Fruit fly (Drosophila melanogaster) whole organism, pupa: Measurements from ENCODE around the gene dmrt11E.

ENCODE experiments used
- CG10348 ChIP-seq: fragments of 200-800 bp; sonication (Bioruptor generic); IDR thresholded peaks from 2 replicates; pipeline ENCODE4 v1.3.6; 2022; ENCODE audit warnings: missing biosample characterization, missing genetic modification characterization
- CG12605 ChIP-seq: fragments of 200-800 bp; sonication (Bioruptor generic); IDR thresholded peaks from 2 replicates; pipeline ENCODE4 v1.3.6; 2022; ENCODE audit warnings: missing biosample characterization, missing genetic modification characterization
- CG17806 ChIP-seq: fragments of 200-800 bp; sonication (Bioruptor generic); optimal IDR thresholded peaks from 2 replicates; lab custom pipeline; 2018; ENCODE audit warnings: missing biosample characterization, mild to moderate bottlenecking, missing genetic modification characterization, moderate library complexity
- CG32121 ChIP-seq: fragments of 200-800 bp; sonication (Bioruptor generic); IDR thresholded peaks from 2 replicates; pipeline ENCODE4 v1.3.6; 2022; ENCODE audit warnings: missing biosample characterization, missing genetic modification characterization
- D1 ChIP-seq: fragments of 200-800 bp; sonication (Bioruptor generic); optimal IDR thresholded peaks from 2 replicates; lab custom pipeline; 2018; ENCODE audit warnings: missing biosample characterization, mild to moderate bottlenecking, missing genetic modification characterization, moderate library complexity
- EcR ChIP-seq: fragments of 200-800 bp; sonication (Bioruptor generic); optimal IDR thresholded peaks from 3 replicates; lab custom pipeline; 2019; ENCODE audit warnings: missing biosample characterization, missing genetic modification characterization, mild to moderate bottlenecking, moderate library complexity, missing genetic modification reagents
- Ets98B ChIP-seq: fragments of 200-800 bp; sonication (Bioruptor generic); IDR thresholded peaks from 2 replicates; pipeline ENCODE4 v1.3.6; 2022; ENCODE audit warnings: missing biosample characterization, missing genetic modification characterization
- Pif1A ChIP-seq: fragments of 200-800 bp; sonication (Bioruptor generic); optimal IDR thresholded peaks from 3 replicates; lab custom pipeline; 2016; ENCODE audit warnings: missing biosample characterization, missing genetic modification characterization
- fd96Ca ChIP-seq: fragments of 200-800 bp; sonication (Bioruptor generic); IDR thresholded peaks from 3 replicates; pipeline ENCODE4 v1.3.6; 2022; ENCODE audit warnings: missing biosample characterization, missing genetic modification characterization
- gl ChIP-seq: fragments of 200-800 bp; sonication (Bioruptor generic); optimal IDR thresholded peaks from 2 replicates; lab custom pipeline; 2018; ENCODE audit warnings: missing biosample characterization, mild to moderate bottlenecking, missing genetic modification characterization

- no peak for TF ChIP-seq Pif1A (GFP tag; lab: Kevin White, UChicago)
- no peak for TF ChIP-seq CG17806 (tag; lab: Kevin White, UChicago)
- no peak for TF ChIP-seq gl (tag; lab: Kevin White, UChicago)
- no peak for TF ChIP-seq D1
- TF ChIP-seq EcR (GFP tag; lab: Kevin White, UChicago) = no peak
- no peak for TF ChIP-seq Ets98B (GFP tag; lab: Robert Waterston, UW)
- TF ChIP-seq CG10348 (GFP tag; lab: Robert Waterston, UW) = no peak
- TF ChIP-seq fd96Ca (GFP tag; lab: Robert Waterston, UW) = no peak
- no peak for TF ChIP-seq CG32121 (GFP tag; lab: Robert Waterston, UW)
- 0 out of 2 replicates have a peak, but pooled peaks have one; percentile 19 for TF ChIP-seq CG12605 (GFP tag; lab: Robert Waterston, UW)
Measured at dm6 chrX:13372512-13372911, 4.5 kb downstream of the dmrt11E start.
